Fruit fly (Drosophila melanogaster): ENCODE measurements around the gene CanA-14F.

DNA sequence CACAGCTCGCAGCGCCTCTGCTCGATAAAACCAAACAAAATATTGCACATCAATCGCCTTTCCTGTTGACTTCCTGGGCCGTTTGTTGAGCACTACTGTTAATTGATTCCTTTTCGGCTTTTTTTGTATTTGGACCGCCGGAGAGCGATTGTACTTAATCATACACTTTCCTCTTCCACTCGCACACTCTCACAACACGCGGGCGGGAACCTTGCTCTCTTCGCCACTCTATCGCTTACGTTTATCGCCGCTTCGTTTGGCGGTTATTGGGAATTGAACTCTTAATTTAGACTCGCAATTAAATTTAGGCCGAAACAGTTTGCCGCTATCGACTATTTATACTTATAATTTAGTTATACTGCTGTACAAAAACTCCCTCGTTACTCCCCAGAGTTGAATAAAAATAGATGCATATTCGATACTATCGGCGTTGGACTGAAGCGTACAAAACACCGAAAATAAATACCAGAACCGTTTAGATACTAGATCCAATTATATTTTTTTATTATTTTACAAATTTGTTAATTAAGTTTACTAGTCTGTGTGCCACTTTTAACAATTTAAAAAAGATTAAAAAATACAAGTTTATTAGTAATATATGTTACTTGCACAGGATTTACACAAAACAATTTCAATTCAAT is 33.3 kb downstream of the CanA-14F start, which contains the start of gene Arp2:
- TF ChIP-seq CG5953 (GFP tag; IDR thresholded peaks at IDR 0.05), result no peak
- TF ChIP-seq ftz-f1 (GFP tag; optimal IDR thresholded peaks at IDR 0.05), result no peak
- no peak for TF ChIP-seq CG7745 (tag; optimal IDR thresholded peaks at IDR 0.05)
- TF ChIP-seq Myb (GFP tag; optimal IDR thresholded peaks at IDR 0.05), result no peak
- TF ChIP-seq CG10267 (tag; optimal IDR thresholded peaks at IDR 0.05), result peak; percentile 11
